Fruit fly (Drosophila melanogaster) whole organism, embryonic: ENCODE results near the gene CG42399.

Experiments used
- Awh ChIP-seq: fragments of 200-800 bp; sonication (Bioruptor generic); IDR thresholded peaks from 2 replicates; pipeline ENCODE4, ENCODE4 v1.3.6; 2022; ENCODE audit warnings: missing biosample characterization, missing genetic modification characterization
- CG1024 ChIP-seq: fragments of 200-800 bp; sonication (Bioruptor generic); IDR thresholded peaks from 2 replicates; pipeline ENCODE4 v1.3.6; 2022; ENCODE audit warnings: missing biosample characterization, missing genetic modification characterization
- CG10366 ChIP-seq: fragments of 200-800 bp; sonication (Bioruptor generic); IDR thresholded peaks from 2 replicates; pipeline ENCODE4 v1.3.6; 2022; ENCODE audit warnings: missing biosample characterization, missing genetic modification characterization
- CG11398 ChIP-seq: fragments of 200-800 bp; sonication (Bioruptor generic); optimal IDR thresholded peaks from 2 replicates; lab custom pipeline; 2016; ENCODE audit warnings: missing biosample characterization, missing genetic modification characterization
- CG12104 ChIP-seq: fragments of 200-800 bp; sonication (Bioruptor generic); optimal IDR thresholded peaks from 3 replicates; lab custom pipeline; 2016; ENCODE audit warnings: missing biosample characterization, missing genetic modification characterization
- CG12769 ChIP-seq: fragments of 200-800 bp; sonication (Bioruptor generic); optimal IDR thresholded peaks from 2 replicates; lab custom pipeline; 2019; ENCODE audit warnings: missing biosample characterization, mild to moderate bottlenecking, missing genetic modification characterization, moderate library complexity
- CG13894 ChIP-seq: fragments of 200-800 bp; sonication (Bioruptor generic); optimal IDR thresholded peaks from 3 replicates; lab custom pipeline; 2018; ENCODE audit warnings: missing biosample characterization, mild to moderate bottlenecking, missing genetic modification characterization, moderate library complexity
- CG14860 ChIP-seq: fragments of 200-800 bp; sonication (Bioruptor generic); IDR thresholded peaks from 3 replicates; pipeline ENCODE4 v1.3.6; 2022; ENCODE audit warnings: missing biosample characterization, missing genetic modification characterization; ENCODE audit not compliant: partially characterized antibody
- CG17361 ChIP-seq: fragments of 200-800 bp; sonication (Bioruptor generic); IDR thresholded peaks from 3 replicates; pipeline ENCODE4 v1.3.6; 2022; ENCODE audit warnings: missing biosample characterization, missing genetic modification characterization
- CG4707 ChIP-seq: fragments of 200-800 bp; sonication (Bioruptor generic); optimal IDR thresholded peaks from 2 replicates; lab custom pipeline; 2018; ENCODE audit warnings: missing biosample characterization, mild to moderate bottlenecking, missing genetic modification characterization, moderate library complexity
- CG8290 ChIP-seq, 3 experiments: fragments of 200-800 bp; sonication (Bioruptor generic); optimal IDR thresholded peaks; 2 replicates each; lab custom pipeline; 2016 to 2019; ENCODE audit warnings: missing biosample characterization in 3 of 3, missing genetic modification characterization in 3 of 3, mild to moderate bottlenecking in 2 of 3, moderate library complexity in 1 of 3
- D19A ChIP-seq: fragments of 200-800 bp; optimal IDR thresholded peaks from 3 replicates; lab custom pipeline; 2019; ENCODE audit warnings: missing biosample characterization, mild to moderate bottlenecking, missing genetic modification characterization, moderate library complexity
- Eip74EF ChIP-seq, 2 experiments: fragments of 200-800 bp in 1 of 2; fragments of >200 bp in 1 of 2; sonication (Bioruptor generic) in 1 of 2; optimal IDR thresholded peaks; 2 replicates each; lab custom pipeline; 2017 to 2019; ENCODE audit warnings: missing biosample characterization in 2 of 2, missing genetic modification characterization in 2 of 2, mild to moderate bottlenecking in 1 of 2, moderate library complexity in 1 of 2
- Gsc ChIP-seq: fragments of 200-800 bp; sonication (Bioruptor generic); IDR thresholded peaks from 2 replicates; pipeline ENCODE4 v1.3.6; 2022; ENCODE audit warnings: missing biosample characterization, missing genetic modification characterization
- Hmr ChIP-seq: fragments of 200-800 bp; sonication (Bioruptor generic); optimal IDR thresholded peaks from 3 replicates; lab custom pipeline; 2017; ENCODE audit warnings: mild to moderate bottlenecking, missing biosample characterization, missing genetic modification reagents, missing genetic modification characterization
- Hmx ChIP-seq: fragments of 200-800 bp; sonication (Bioruptor generic); optimal IDR thresholded peaks from 2 replicates; lab custom pipeline; 2016; ENCODE audit warnings: missing biosample characterization, missing genetic modification characterization
- Hr78 ChIP-seq, 2 experiments: fragments of 200-800 bp in 1 of 2; fragments of >200 bp in 1 of 2; sonication (Bioruptor generic) in 1 of 2; optimal IDR thresholded peaks; 2 replicates each; lab custom pipeline; 2017 to 2019; ENCODE audit warnings: missing biosample characterization in 2 of 2, missing genetic modification characterization in 2 of 2, mild to moderate bottlenecking in 1 of 2, moderate library complexity in 1 of 2
- Med ChIP-seq: fragments of 200-800 bp; sonication (Bioruptor generic); peaks from one replicate; lab custom pipeline; 2016; ENCODE audit warnings: missing biosample characterization, missing genetic modification characterization, mild to moderate bottlenecking, inconsistent platforms, moderate library complexity
- abd-A ChIP-seq: fragments of 200-800 bp; sonication (Bioruptor generic); optimal IDR thresholded peaks from 3 replicates; lab custom pipeline; 2019; ENCODE audit warnings: missing biosample characterization, mild to moderate bottlenecking, missing genetic modification characterization, moderate library complexity
- cg ChIP-seq: fragments of 200-800 bp; sonication (Bioruptor generic); optimal IDR thresholded peaks from 3 replicates; lab custom pipeline; 2019; ENCODE audit warnings: missing biosample characterization, mild to moderate bottlenecking, missing genetic modification characterization, moderate library complexity
- chinmo ChIP-seq: fragments of 200-800 bp; sonication (Bioruptor generic); IDR thresholded peaks from 4 replicates; pipeline ENCODE4 v1.3.6; 2022; ENCODE audit warnings: missing biosample characterization, missing genetic modification characterization; ENCODE audit not compliant: partially characterized antibody
- ci ChIP-seq: fragments of 200-800 bp; sonication (Bioruptor generic); IDR thresholded peaks from 3 replicates; pipeline ENCODE4 v1.3.6; 2022; ENCODE audit warnings: missing biosample characterization, missing genetic modification characterization
- grn ChIP-seq: fragments of 200-800 bp; sonication (Bioruptor generic); optimal IDR thresholded peaks from 3 replicates; lab custom pipeline; 2017; ENCODE audit warnings: missing biosample characterization, missing genetic modification characterization
- gt ChIP-seq: fragments of 200-800 bp; sonication (Bioruptor generic); IDR thresholded peaks from 2 replicates; pipeline ENCODE4 v1.3.6; 2022; ENCODE audit warnings: missing biosample characterization, missing genetic modification characterization
- jing ChIP-seq: fragments of 200-800 bp; sonication (Bioruptor generic); optimal IDR thresholded peaks from 2 replicates; lab custom pipeline; 2018; ENCODE audit warnings: missing biosample characterization, mild to moderate bottlenecking, missing genetic modification characterization
- maf-S ChIP-seq: fragments of 200-800 bp; sonication (Bioruptor generic); optimal IDR thresholded peaks from 2 replicates; lab custom pipeline; 2016; ENCODE audit warnings: missing biosample characterization, missing genetic modification characterization
- nom ChIP-seq: fragments of 200-800 bp; sonication (Bioruptor generic); optimal IDR thresholded peaks from 2 replicates; lab custom pipeline; 2017; ENCODE audit warnings: missing biosample characterization, missing genetic modification characterization, mild to moderate bottlenecking, moderate library complexity, missing genetic modification reagents
- sd ChIP-seq: fragments of 200-800 bp; sonication (Bioruptor generic); optimal IDR thresholded peaks from 3 replicates; lab custom pipeline; 2018; ENCODE audit warnings: missing biosample characterization, mild to moderate bottlenecking, missing genetic modification characterization, moderate library complexity
- sens ChIP-seq: fragments of 200-800 bp; sonication (Bioruptor generic); peaks from one replicate; lab custom pipeline; 2016; ENCODE audit warnings: missing biosample characterization, missing genetic modification characterization
- ttk ChIP-seq: fragments of 200-800 bp; sonication (Bioruptor generic); IDR thresholded peaks from 2 replicates; pipeline ENCODE4 v2.1.2; 2022; ENCODE audit warnings: missing biosample characterization, missing genetic modification characterization
- tup ChIP-seq: fragments of 200-800 bp; sonication (Bioruptor generic); optimal IDR thresholded peaks from 2 replicates; lab custom pipeline; 2016; ENCODE audit warnings: missing biosample characterization, mild to moderate bottlenecking, missing genetic modification characterization, moderate library complexity
- vvl ChIP-seq: fragments of 200-800 bp; sonication (Bioruptor generic); IDR thresholded peaks from 2 replicates; pipeline ENCODE4 v1.3.6; 2022; ENCODE audit warnings: missing biosample characterization, missing genetic modification characterization

Gene CG42399

DNA sequence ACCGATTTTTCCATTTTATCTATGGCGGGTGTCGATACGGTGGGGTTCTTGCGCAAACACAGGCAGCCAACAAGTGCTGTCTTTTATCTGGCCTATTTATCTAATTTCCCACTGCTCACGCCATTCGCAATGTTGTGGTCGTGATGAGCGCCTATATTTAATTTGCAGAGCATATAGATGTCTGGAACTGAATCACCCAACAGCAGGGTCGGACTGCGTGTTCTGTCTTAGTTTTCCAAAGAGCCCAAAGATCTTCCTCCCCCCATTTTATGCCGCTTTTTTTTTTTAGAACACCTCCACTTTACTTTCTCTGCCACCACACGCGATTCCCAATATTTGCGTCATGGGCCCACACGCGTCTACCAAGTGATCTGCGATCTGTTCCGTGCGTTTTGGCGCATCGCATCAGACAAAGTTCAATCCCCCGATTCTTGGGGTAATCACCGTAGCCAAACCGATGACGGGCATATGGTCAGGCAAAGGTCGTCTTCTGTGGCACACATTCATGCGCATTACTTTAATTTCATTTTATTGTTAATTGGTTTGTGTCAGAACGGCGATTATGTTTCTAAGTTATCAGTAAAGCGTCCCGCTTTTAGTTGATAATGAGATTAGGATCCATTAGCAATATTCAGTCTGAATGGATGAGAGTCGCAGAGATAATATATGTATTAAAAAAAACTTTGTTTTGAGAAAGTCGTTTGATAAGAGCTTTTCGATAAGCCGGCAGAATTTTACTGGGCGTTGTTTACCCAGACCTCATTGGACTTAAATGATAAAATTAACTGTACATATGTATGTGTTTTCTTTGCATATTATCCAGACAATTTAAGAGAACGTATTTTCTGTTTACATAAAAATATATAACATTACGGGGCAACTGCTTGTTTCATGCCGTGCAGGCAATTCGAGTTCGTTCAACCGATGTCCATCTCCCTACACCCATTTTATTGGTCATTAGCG lies 16.1 kb downstream of the CG42399 start (continued):
- TF ChIP-seq jing (GFP tag; lab: Kevin White, UChicago): no peak
- peak; percentile 28 for TF ChIP-seq Hmr
- no peak for TF ChIP-seq ttk (GFP tag; lab: Robert Waterston, UW)
- no peak for TF ChIP-seq gt (GFP tag; lab: Robert Waterston, UW)
- no peak for TF ChIP-seq cg

DNA sequence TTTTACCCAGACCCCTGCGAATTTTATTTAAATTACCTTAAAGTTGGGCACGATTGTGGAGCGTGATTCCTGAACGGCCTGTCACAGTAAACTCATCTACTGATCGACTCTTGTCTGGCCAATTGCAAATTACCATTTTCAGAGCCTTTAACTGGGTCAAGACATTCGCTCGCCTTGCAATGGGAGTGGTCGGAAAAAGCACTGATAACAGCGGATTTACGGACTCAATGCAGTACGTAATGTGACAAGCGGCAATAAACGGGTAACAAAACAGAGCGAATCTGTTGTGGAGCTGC lies 17.0 kb downstream of the CG42399 start:
- TF ChIP-seq CG17361 (0 out of 3 replicates have a peak, but pooled peaks have one; percentile 16), CG14860 (no peak), CG10366 (GFP tag; lab: Robert Waterston, UW) (no peak), CG4707 (GFP tag; lab: Kevin White, UChicago) (no peak), Eip74EF (GFP tag; optimal IDR thresholded peaks at IDR 0.05; lab: Kevin White, UChicago) (no peak), ci (GFP tag; lab: Robert Waterston, UW) (0 out of 3 replicates have a peak, but pooled peaks have one; percentile 29), CG8290 (GFP tag; optimal IDR thresholded peaks at IDR 0.05; lab: Kevin White, UChicago) (no peak), CG8290 (tag; optimal IDR thresholded peaks at IDR 0.05; lab: Kevin White, UChicago) (peak in 1 of 2 experiments; percentile 24), CG1024 (GFP tag; lab: Robert Waterston, UW) (no peak)

DNA sequence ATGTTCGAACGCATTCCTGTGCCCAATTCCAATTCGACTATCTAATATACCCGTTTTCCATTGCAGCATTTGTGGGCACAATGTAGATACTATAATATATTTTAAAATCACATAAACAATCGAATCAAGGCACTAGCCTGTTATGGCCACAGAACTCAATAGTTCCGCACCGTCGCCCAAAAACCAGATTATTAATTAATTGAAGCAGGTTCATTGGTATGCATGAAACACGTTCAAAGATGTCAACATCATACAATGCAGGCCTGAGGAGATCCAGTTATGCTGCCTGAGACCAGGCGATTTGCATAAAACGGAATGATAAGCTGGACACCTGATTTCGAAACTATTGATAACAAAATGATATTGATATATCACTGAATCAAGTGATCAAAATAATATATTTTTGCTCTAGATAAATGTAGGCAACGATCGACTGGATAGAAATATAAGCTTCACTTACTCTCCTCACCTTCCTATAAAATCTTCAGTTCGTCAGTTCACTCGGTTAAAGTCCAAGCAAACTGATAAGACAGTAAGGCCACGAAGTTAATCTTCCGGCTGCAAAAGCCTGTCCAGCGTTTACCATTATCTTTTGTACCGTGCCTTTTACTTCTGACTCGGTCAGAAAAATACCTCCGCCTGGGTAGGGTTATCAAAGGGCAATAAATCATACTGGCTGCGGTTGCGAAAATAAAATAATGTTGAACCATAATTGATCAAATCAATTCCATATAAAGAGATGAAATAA lies 17.5 kb downstream of the CG42399 start:
- TF ChIP-seq Hmx (GFP tag; lab: Kevin White, UChicago) (no peak), CG12769 (peak; percentile 55), D19A (tag; lab: Kevin White, UChicago) (no peak), abd-A (tag; lab: Kevin White, UChicago) (peak; percentile 76), chinmo (GFP tag; lab: Robert Waterston, UW) (peak; percentile 95; the same call in 3 of the 4 replicates), Awh (peak; percentile 42; the same call in 1 of the 2 replicates), CG12104 (GFP tag; lab: Kevin White, UChicago) (no peak), CG11398 (GFP tag; lab: Kevin White, UChicago) (no peak), vvl (GFP tag; lab: Robert Waterston, UW) (peak; percentile 81), Gsc (no peak), nom (GFP tag; lab: Kevin White, UChicago) (peak; percentile 71), Eip74EF (GFP tag; optimal IDR thresholded peaks at IDR 0.05; lab: Kevin White, UChicago) (peak in 1 of 2 experiments; percentile 55), Hr78 (GFP tag; optimal IDR thresholded peaks at IDR 0.05; lab: Kevin White, UChicago) (peak in 1 of 2 experiments; percentile 17), grn (GFP tag; lab: Kevin White, UChicago) (peak; percentile 45), tup (GFP tag; lab: Kevin White, UChicago) (no peak), CG13894 (tag; lab: Kevin White, UChicago) (peak; percentile 26), Med (GFP tag; lab: Kevin White, UChicago) (peak; percentile 38), maf-S (GFP tag; lab: Kevin White, UChicago) (no peak), sens (GFP tag; lab: Kevin White, UChicago) (peak; percentile 76), sd (tag; lab: Kevin White, UChicago) (peak; percentile 47)
